Fruit fly (Drosophila melanogaster): Measurements from ENCODE around the gene CG3581.

dm6 chr3R:19377125-19377524 lies 2.5 kb upstream of the CG3581 start, which contains the start of gene CG31245:
- TF ChIP-seq psq (optimal IDR thresholded peaks at IDR 0.05) (no peak), ttk (optimal IDR thresholded peaks at IDR 0.05) (no peak), insv (optimal IDR thresholded peaks at IDR 0.05) (no peak), h (optimal IDR thresholded peaks at IDR 0.05) (no peak), Myc (optimal IDR thresholded peaks at IDR 0.05) (no peak)

Data from Kc167 (cell line).